Worm (Caenorhabditis elegans): ENCODE data around the gene mai-1.

The mai-1 gene

ce11 chrX:3115134-3116032 lies 1.0 kb downstream of the mai-1 start (continued):
- TF ChIP-seq mep-1 (tag; optimal IDR thresholded peaks at IDR 0.05): no peak
- TF ChIP-seq F16B12.6 (tag; optimal IDR thresholded peaks at IDR 0.05): no peak

DNA sequence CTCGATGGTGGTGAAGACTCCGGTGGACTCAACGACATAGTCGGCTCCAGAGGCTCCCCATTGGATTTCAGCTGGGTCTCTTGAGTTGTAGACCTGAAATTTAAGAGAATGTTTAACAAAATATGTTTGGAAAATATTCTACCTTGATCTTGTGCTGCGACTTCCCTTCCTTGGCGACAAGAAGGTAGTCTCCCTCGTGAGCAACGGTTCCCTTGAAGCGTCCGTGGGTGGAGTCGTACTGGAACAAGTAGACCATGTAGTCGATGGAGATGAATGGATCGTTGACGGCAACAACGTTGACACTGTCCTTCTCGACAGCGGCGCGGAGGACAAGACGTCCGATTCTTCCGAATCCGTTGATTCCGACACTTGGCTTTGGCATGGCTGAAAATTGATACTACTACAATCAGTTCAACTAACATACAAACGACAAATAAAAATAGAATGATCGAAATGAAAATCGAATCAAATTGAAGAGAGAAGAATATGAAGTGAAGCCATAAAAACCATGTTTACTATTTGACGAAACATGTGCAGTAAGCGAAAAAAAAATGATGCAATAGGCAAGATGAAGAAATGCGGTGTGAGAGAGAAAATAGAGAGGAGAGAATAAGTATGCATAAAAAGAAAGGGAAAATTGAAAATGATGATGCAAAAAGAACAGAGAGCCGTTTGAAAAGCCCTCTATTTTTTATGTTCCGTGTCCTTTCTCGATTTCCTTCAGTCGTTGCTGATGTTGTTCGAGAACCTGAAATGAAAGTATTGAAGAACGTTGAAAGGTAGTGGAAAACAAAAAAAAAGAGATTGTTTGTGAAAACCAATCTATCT lies 1.9 kb downstream of the mai-1 start, which contains the start of gene gpd-2:
TSS of gene gpd-2 (minus strand) at position 384 of the 828 bp plus-strand sequence.
- TF ChIP-seq ceh-82 (tag; optimal IDR thresholded peaks at IDR 0.05) (peak in 1 of 3 experiments; percentile 9), nhr-85 (tag) (peak; percentile 37), ztf-11 (tag; optimal IDR thresholded peaks at IDR 0.05) (no peak), dsc-1 (tag; optimal IDR thresholded peaks at IDR 0.05) (no peak), blmp-1 (tag; optimal IDR thresholded peaks at IDR 0.05) (peak; percentile 14), nhr-76 (tag; optimal IDR thresholded peaks at IDR 0.05) (no peak), fkh-4 (tag; optimal IDR thresholded peaks at IDR 0.05; ENCODE audit: borderline replicate concordance) (no peak), nhr-90 (tag; optimal IDR thresholded peaks at IDR 0.05; ENCODE audit: poor library complexity) (no peak), lin-39 (tag; optimal IDR thresholded peaks at IDR 0.05) (no peak), mep-1 (tag; optimal IDR thresholded peaks at IDR 0.05) (peak; percentile 44), nhr-19 (GFP tag; conservative IDR thresholded peaks at IDR 0.05) (no peak), unc-30 (tag; optimal IDR thresholded peaks at IDR 0.05) (no peak), ztf-4 (tag; optimal IDR thresholded peaks at IDR 0.05) (peak; percentile 21), grh-1 (GFP tag; IDR thresholded peaks at IDR 0.05) (0 out of 2 replicates have a peak, but pooled peaks have one; percentile 10), nhr-84 (tag; optimal IDR thresholded peaks at IDR 0.05) (no peak), nhr-12 (tag; optimal IDR thresholded peaks at IDR 0.05) (no peak), fos-1 (tag; optimal IDR thresholded peaks at IDR 0.05) (no peak), pax-3 (tag; optimal IDR thresholded peaks at IDR 0.05) (no peak), ceh-88 (GFP tag; IDR thresholded peaks at IDR 0.05) (no peak), efl-1 (optimal IDR thresholded peaks at IDR 0.05) (no peak), efl-1 (GFP tag; optimal IDR thresholded peaks at IDR 0.05 in 1 of 2) (peak in 1 of 2 experiments; percentile 90), ces-1 (GFP tag; optimal IDR thresholded peaks at IDR 0.05) (no peak), tbx-2 (tag; optimal IDR thresholded peaks at IDR 0.05) (no peak), mdl-1 (tag; optimal IDR thresholded peaks at IDR 0.05) (no peak), zip-4 (GFP tag; optimal IDR thresholded peaks at IDR 0.05) (no peak)

- TF ChIP-seq tlp-1 (tag; optimal IDR thresholded peaks at IDR 0.05): no peak
- TF ChIP-seq nhr-237 (tag; optimal IDR thresholded peaks at IDR 0.05): no peak
- peak; percentile 32 for TF ChIP-seq nhr-19 (GFP tag; conservative IDR thresholded peaks at IDR 0.05)
- TF ChIP-seq pag-3 (tag; optimal IDR thresholded peaks at IDR 0.05; ENCODE audit: borderline replicate concordance, insufficient read depth): no peak
- no peak for TF ChIP-seq swsn-7 (tag; optimal IDR thresholded peaks at IDR 0.05)
- TF ChIP-seq lin-35 (GFP tag; optimal IDR thresholded peaks at IDR 0.05): peak in 1 of 2 experiments; percentile 14
- no peak for TF ChIP-seq dpl-1 (GFP tag; optimal IDR thresholded peaks at IDR 0.05)
- peak; percentile 50 for TF ChIP-seq ama-1 (optimal IDR thresholded peaks at IDR 0.05)
- TF ChIP-seq ceh-63 (GFP tag; optimal IDR thresholded peaks at IDR 0.05): no peak
- TF ChIP-seq xbp-1 (tag; optimal IDR thresholded peaks at IDR 0.05): no peak
- TF ChIP-seq snu-23 (GFP tag; optimal IDR thresholded peaks at IDR 0.05): peak; percentile 10
- no peak for TF ChIP-seq C16A3.4 (tag; optimal IDR thresholded peaks at IDR 0.05)
- TF ChIP-seq nhr-71 (tag; optimal IDR thresholded peaks at IDR 0.05): peak; percentile 53
- TF ChIP-seq elt-3 (tag; optimal IDR thresholded peaks at IDR 0.05): peak in 1 of 6 experiments; percentile 5
- no peak for TF ChIP-seq efl-3 (GFP tag; optimal IDR thresholded peaks at IDR 0.05)
- peak; percentile 50 for TF ChIP-seq nhr-90 (tag; optimal IDR thresholded peaks at IDR 0.05; ENCODE audit: poor library complexity)
- no peak for TF ChIP-seq ets-5 (GFP tag; IDR thresholded peaks at IDR 0.05)
- no peak for TF ChIP-seq unc-130 (tag; optimal IDR thresholded peaks at IDR 0.05)
- TF ChIP-seq unc-98 (GFP tag; IDR thresholded peaks at IDR 0.05): no peak
- TF ChIP-seq sptf-1 (tag; optimal IDR thresholded peaks at IDR 0.05): no peak
- TF ChIP-seq isw-1 (GFP tag; IDR thresholded peaks at IDR 0.05): no peak
- TF ChIP-seq lsy-2 (tag; optimal IDR thresholded peaks at IDR 0.05): no peak
- no peak for TF ChIP-seq fkh-8 (tag; optimal IDR thresholded peaks at IDR 0.05)
Observed at ce11 chrX:3112946-3113427, 3.4 kb downstream of the mai-1 start, which contains the start of gene gpd-3. Gene gpd-3, minus strand, starts transcription at chrX:3113341.
